Fruit fly (Drosophila melanogaster) whole organism, prepupa: ENCODE measurements around the gene CG34290.

ENCODE experiments used
- CG10631 ChIP-seq: fragments of 200-800 bp; sonication (Bioruptor generic); optimal IDR thresholded peaks from 2 replicates; lab custom pipeline; 2016; ENCODE audit warnings: missing biosample characterization, missing genetic modification characterization
- CG11294 ChIP-seq: fragments of 200-800 bp; sonication (Bioruptor generic); IDR thresholded peaks from 2 replicates; pipeline ENCODE4 v1.3.6; 2022; ENCODE audit warnings: missing biosample characterization, missing genetic modification characterization
- CG11762 ChIP-seq: fragments of 200-800 bp; sonication (Bioruptor generic); optimal IDR thresholded peaks from 3 replicates; lab custom pipeline; 2016; ENCODE audit warnings: missing biosample characterization, missing genetic modification characterization; ENCODE audit not compliant: insufficient read depth
- CG15336 ChIP-seq: fragments of 200-800 bp; sonication (Bioruptor generic); IDR thresholded peaks from 2 replicates; pipeline ENCODE4 v1.3.6; 2022; ENCODE audit warnings: missing biosample characterization, missing genetic modification characterization
- CG16779 ChIP-seq: fragments of 200-800 bp; sonication (Bioruptor generic); optimal IDR thresholded peaks from 3 replicates; lab custom pipeline; 2017; ENCODE audit warnings: missing biosample characterization, mild to moderate bottlenecking, missing genetic modification characterization
- CG3032 ChIP-seq: fragments of 200-800 bp; optimal IDR thresholded peaks from 2 replicates; lab custom pipeline; 2019; ENCODE audit warnings: missing biosample characterization, mild to moderate bottlenecking, missing genetic modification characterization, moderate library complexity
- CG31627 ChIP-seq: fragments of 200-800 bp; sonication (Bioruptor generic); optimal IDR thresholded peaks from 3 replicates; lab custom pipeline; 2016; ENCODE audit warnings: missing biosample characterization, missing genetic modification characterization
- CG32006 ChIP-seq: fragments of 200-800 bp; sonication (Bioruptor generic); optimal IDR thresholded peaks from 3 replicates; lab custom pipeline; 2017; ENCODE audit warnings: missing biosample characterization, mild to moderate bottlenecking, missing genetic modification characterization
- CG34406 ChIP-seq: fragments of 200-800 bp; sonication (Bioruptor generic); optimal IDR thresholded peaks from 3 replicates; lab custom pipeline; 2016; ENCODE audit warnings: missing biosample characterization, missing genetic modification characterization
- CG3919 ChIP-seq: fragments of 200-800 bp; sonication (Bioruptor generic); optimal IDR thresholded peaks from 3 replicates; lab custom pipeline; 2016; ENCODE audit warnings: missing biosample characterization, missing genetic modification characterization
- CG4318 ChIP-seq: fragments of 200-800 bp; sonication (Bioruptor generic); optimal IDR thresholded peaks from 3 replicates; lab custom pipeline; 2017; ENCODE audit warnings: missing biosample characterization, mild to moderate bottlenecking, missing genetic modification characterization
- CG6163 ChIP-seq: fragments of 200-800 bp; sonication (Bioruptor generic); IDR thresholded peaks from 3 replicates; pipeline ENCODE4 v1.3.6; 2022; ENCODE audit warnings: missing biosample characterization, missing genetic modification characterization
- CG6792 ChIP-seq: fragments of 200-800 bp; sonication (Bioruptor generic); optimal IDR thresholded peaks from 3 replicates; lab custom pipeline; 2016; ENCODE audit warnings: missing biosample characterization, missing genetic modification characterization
- CG6808 ChIP-seq: fragments of 200-800 bp; sonication (Bioruptor generic); optimal IDR thresholded peaks from 3 replicates; lab custom pipeline; 2017; ENCODE audit warnings: missing biosample characterization, missing genetic modification characterization, mild to moderate bottlenecking, moderate library complexity, missing genetic modification reagents
- CG6854 ChIP-seq: fragments of 200-800 bp; sonication (Bioruptor generic); optimal IDR thresholded peaks from 2 replicates; lab custom pipeline; 2017; ENCODE audit warnings: missing biosample characterization, mild to moderate bottlenecking, missing genetic modification characterization
- CG7368 ChIP-seq: fragments of 200-800 bp; sonication (Bioruptor generic); optimal IDR thresholded peaks from 3 replicates; lab custom pipeline; 2016; ENCODE audit warnings: missing biosample characterization, missing genetic modification characterization
- CG8319 ChIP-seq: fragments of 200-800 bp; sonication (Bioruptor generic); optimal IDR thresholded peaks from 3 replicates; lab custom pipeline; 2016; ENCODE audit warnings: missing biosample characterization, missing genetic modification characterization
- CG8632 ChIP-seq: fragments of 200-800 bp; sonication (Bioruptor generic); optimal IDR thresholded peaks from 3 replicates; lab custom pipeline; 2016; ENCODE audit warnings: missing biosample characterization, missing genetic modification characterization
- Eip75B ChIP-seq: fragments of 200-800 bp; sonication (Bioruptor generic); optimal IDR thresholded peaks from 3 replicates; lab custom pipeline; 2016; ENCODE audit warnings: missing biosample characterization, missing genetic modification characterization
- Eip78C ChIP-seq: fragments of 200-800 bp; sonication (Bioruptor generic); peaks from one replicate; lab custom pipeline; 2016; ENCODE audit warnings: missing biosample characterization, missing genetic modification characterization
- Ets21C ChIP-seq: fragments of 200-800 bp; sonication (Bioruptor generic); optimal IDR thresholded peaks from 3 replicates; lab custom pipeline; 2016; ENCODE audit warnings: missing biosample characterization, missing genetic modification characterization
- Ets96B ChIP-seq: fragments of 200-800 bp; optimal IDR thresholded peaks from 2 replicates; lab custom pipeline; 2019; ENCODE audit warnings: missing biosample characterization, mild to moderate bottlenecking, missing genetic modification characterization, moderate library complexity
- Gug ChIP-seq: fragments of 200-800 bp; sonication (Bioruptor generic); IDR thresholded peaks from 2 replicates; pipeline ENCODE4 v1.3.6; 2022; ENCODE audit warnings: missing biosample characterization, missing genetic modification characterization
- Hr38 ChIP-seq: sonication (Bioruptor generic); optimal IDR thresholded peaks from 2 replicates; lab custom pipeline; 2016; ENCODE audit warnings: missing biosample characterization, missing genetic modification characterization
- Hr4 ChIP-seq: fragments of 200-800 bp; sonication (Bioruptor generic); optimal IDR thresholded peaks from 3 replicates; lab custom pipeline; 2016; ENCODE audit warnings: missing biosample characterization, missing genetic modification characterization
- Lpt ChIP-seq: fragments of 200-800 bp; sonication (Bioruptor generic); optimal IDR thresholded peaks from 3 replicates; lab custom pipeline; 2016; ENCODE audit warnings: missing biosample characterization, missing genetic modification characterization
- Met ChIP-seq: fragments of 200-800 bp; sonication (Bioruptor generic); optimal IDR thresholded peaks from 3 replicates; lab custom pipeline; 2016; ENCODE audit warnings: missing biosample characterization, missing genetic modification characterization
- Smox ChIP-seq: fragments of 200-800 bp; sonication (Bioruptor generic); optimal IDR thresholded peaks from 3 replicates; lab custom pipeline; 2016; ENCODE audit warnings: missing biosample characterization, missing genetic modification characterization
- Sox15 ChIP-seq: fragments of 200-800 bp; sonication (Bioruptor generic); optimal IDR thresholded peaks from 3 replicates; lab custom pipeline; 2016; ENCODE audit warnings: missing biosample characterization, missing genetic modification characterization
- achi ChIP-seq: fragments of 200-800 bp; sonication (Bioruptor generic); optimal IDR thresholded peaks from 3 replicates; lab custom pipeline; 2016; ENCODE audit warnings: missing biosample characterization, missing genetic modification characterization
- acj6 ChIP-seq: fragments of 200-800 bp; sonication (Bioruptor generic); optimal IDR thresholded peaks from 3 replicates; lab custom pipeline; 2016; ENCODE audit warnings: missing biosample characterization, missing genetic modification characterization
- cyc ChIP-seq: fragments of 200-800 bp; sonication (Bioruptor generic); optimal IDR thresholded peaks from 3 replicates; lab custom pipeline; 2016; ENCODE audit warnings: missing biosample characterization, missing genetic modification characterization
- dac ChIP-seq: fragments of 200-800 bp; sonication (Bioruptor generic); optimal IDR thresholded peaks from 2 replicates; lab custom pipeline; 2017; ENCODE audit warnings: missing biosample characterization, mild to moderate bottlenecking, missing genetic modification characterization
- eg ChIP-seq: fragments of 200-800 bp; sonication (Bioruptor generic); IDR thresholded peaks from 3 replicates; pipeline ENCODE4 v1.3.6; 2022; ENCODE audit warnings: missing biosample characterization, missing genetic modification characterization
- esn ChIP-seq: fragments of 200-800 bp; sonication (Bioruptor generic); optimal IDR thresholded peaks from 2 replicates; lab custom pipeline; 2016; ENCODE audit warnings: missing biosample characterization, mild to moderate bottlenecking, missing genetic modification characterization, moderate library complexity
- fkh ChIP-seq: fragments of 200-800 bp; sonication (Bioruptor generic); optimal IDR thresholded peaks from 3 replicates; lab custom pipeline; 2017; ENCODE audit warnings: missing biosample characterization, mild to moderate bottlenecking, missing genetic modification characterization, moderate library complexity
- lz ChIP-seq: fragments of 200-800 bp; sonication (Bioruptor generic); optimal IDR thresholded peaks from 3 replicates; lab custom pipeline; 2016; ENCODE audit warnings: missing biosample characterization, missing genetic modification characterization
- net ChIP-seq: fragments of 200-800 bp; sonication (Bioruptor generic); optimal IDR thresholded peaks from 3 replicates; lab custom pipeline; 2016; ENCODE audit warnings: missing biosample characterization, missing genetic modification characterization
- pdm3 ChIP-seq: fragments of 200-800 bp; sonication (Bioruptor generic); optimal IDR thresholded peaks from 3 replicates; lab custom pipeline; 2016; ENCODE audit warnings: missing biosample characterization, missing genetic modification characterization
- salr ChIP-seq, 2 experiments: fragments of 200-800 bp; sonication (Bioruptor generic); optimal IDR thresholded peaks; 3 replicates each; lab custom pipeline; 2016 to 2018; ENCODE audit warnings: missing biosample characterization in 2 of 2, missing genetic modification characterization in 2 of 2, mild to moderate bottlenecking in 1 of 2
- spab ChIP-seq: fragments of 200-800 bp; sonication (Bioruptor generic); optimal IDR thresholded peaks from 2 replicates; lab custom pipeline; 2017; ENCODE audit warnings: missing biosample characterization, mild to moderate bottlenecking, missing genetic modification characterization, missing genetic modification reagents
- ss ChIP-seq, 2 experiments: fragments of 200-800 bp; sonication (Bioruptor generic); optimal IDR thresholded peaks; 2 replicates in 1 of 2; 3 replicates in 1 of 2; lab custom pipeline; 2017 to 2018; ENCODE audit warnings: mild to moderate bottlenecking in 2 of 2, missing biosample characterization in 2 of 2, missing genetic modification characterization in 2 of 2, moderate library complexity in 1 of 2
- svp ChIP-seq: fragments of 200-800 bp; sonication (Bioruptor generic); peaks from one replicate; lab custom pipeline; 2016; ENCODE audit warnings: missing biosample characterization, missing genetic modification characterization

CG34290 gene

DNA sequence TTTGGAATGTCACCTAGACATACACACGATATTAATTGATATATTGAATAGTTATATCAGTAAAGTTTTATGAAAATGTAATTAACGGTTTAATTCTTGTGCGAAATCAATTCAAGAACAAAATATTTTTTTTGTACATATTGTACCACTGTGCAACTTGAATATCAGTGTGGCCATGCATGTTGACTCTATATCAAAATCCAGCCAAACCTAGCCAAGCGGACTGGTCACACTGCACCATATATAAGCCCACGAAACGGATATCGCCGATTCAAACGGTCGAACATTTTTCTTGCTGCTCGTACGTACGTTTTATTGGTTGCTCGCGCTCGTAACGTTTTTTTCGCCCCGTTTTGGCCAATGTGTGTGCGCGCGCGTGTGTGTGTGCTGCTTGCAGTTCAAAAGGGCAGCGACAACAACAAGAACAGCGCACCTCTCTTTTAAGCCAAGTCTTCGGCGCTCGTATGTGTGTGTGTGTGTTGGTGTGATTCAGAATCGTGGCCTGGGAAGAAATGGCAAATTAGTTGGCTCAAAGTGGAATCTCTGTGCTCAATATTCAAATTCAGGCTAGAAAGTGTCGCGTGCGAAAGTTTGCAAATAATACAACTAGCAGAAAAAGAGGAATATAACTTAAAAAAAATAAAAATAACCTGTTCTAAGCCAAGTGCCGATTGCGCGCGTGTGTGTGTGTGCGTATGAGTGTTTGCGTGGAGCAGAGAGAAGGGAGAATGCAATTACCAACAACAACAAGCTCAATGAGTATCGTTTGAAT, 5.4 kb upstream of the CG34290 start, which contains the start of gene crb (continued):
- TF ChIP-seq Met, result peak; percentile 55
- peak; percentile 25 for TF ChIP-seq CG6792 (GFP tag; lab: Kevin White, UChicago)
- TF ChIP-seq acj6 (GFP tag; lab: Kevin White, UChicago), result peak; percentile 41
- peak; percentile 7 for TF ChIP-seq CG11762 (GFP tag; lab: Kevin White, UChicago)
- peak; percentile 45 for TF ChIP-seq fkh (GFP tag; lab: Kevin White, UChicago)
- peak; percentile 16 for TF ChIP-seq Ets96B (tag; lab: Kevin White, UChicago)
- no peak for TF ChIP-seq CG7368
- TF ChIP-seq CG16779, result peak; percentile 61
- TF ChIP-seq Sox15 (GFP tag; lab: Kevin White, UChicago), result no peak
- no peak for TF ChIP-seq spab (GFP tag; lab: Kevin White, UChicago)
- no peak for TF ChIP-seq Smox (GFP tag; lab: Kevin White, UChicago)
- no peak for TF ChIP-seq CG4318
- TF ChIP-seq CG8632 (GFP tag; lab: Kevin White, UChicago), result peak; percentile 1
- TF ChIP-seq Eip75B (GFP tag; lab: Kevin White, UChicago), result peak; percentile 56
- peak; percentile 38 for TF ChIP-seq Ets21C (GFP tag; lab: Kevin White, UChicago)
- no peak for TF ChIP-seq Lpt (GFP tag; lab: Kevin White, UChicago)
- peak; percentile 37; the same call in 1 of the 3 replicates for TF ChIP-seq CG6163 (GFP tag; lab: Robert Waterston, UW)
- no peak for TF ChIP-seq CG11294 (GFP tag; lab: Robert Waterston, UW)
- no peak for TF ChIP-seq Gug (GFP tag; lab: Robert Waterston, UW)
- peak; percentile 68 for TF ChIP-seq esn
- TF ChIP-seq ss (GFP tag; optimal IDR thresholded peaks at IDR 0.05; lab: Kevin White, UChicago), result peak; percentile 21 to 43
- TF ChIP-seq dac (GFP tag; lab: Kevin White, UChicago), result no peak
- peak; percentile 33 for TF ChIP-seq CG34406
- peak; percentile 40 for TF ChIP-seq cyc (GFP tag; lab: Kevin White, UChicago)
- TF ChIP-seq CG10631, result peak; percentile 29
- no peak for TF ChIP-seq CG8319 (GFP tag; lab: Kevin White, UChicago)
- TF ChIP-seq CG3032, result peak; percentile 44
- TF ChIP-seq svp (GFP tag; lab: Kevin White, UChicago), result peak; percentile 93
- TF ChIP-seq Hr38 (GFP tag; lab: Kevin White, UChicago), result no peak
- peak; percentile 67 for TF ChIP-seq lz
- TF ChIP-seq eg, result peak; percentile 50; the same call in 1 of the 3 replicates
- TF ChIP-seq Eip78C (GFP tag; lab: Kevin White, UChicago), result peak; percentile 79
- TF ChIP-seq Hr4 (GFP tag; lab: Kevin White, UChicago), result peak; percentile 50
- TF ChIP-seq achi, result peak; percentile 27
- peak; percentile 52 for TF ChIP-seq CG3919 (GFP tag; lab: Kevin White, UChicago)
- TF ChIP-seq CG15336 (GFP tag; lab: Robert Waterston, UW), result no peak
- no peak for TF ChIP-seq CG6808 (GFP tag; lab: Kevin White, UChicago)
- peak; percentile 27 for TF ChIP-seq CG32006 (GFP tag; lab: Kevin White, UChicago)
- TF ChIP-seq, all 60 proteins: peak for 38

DNA sequence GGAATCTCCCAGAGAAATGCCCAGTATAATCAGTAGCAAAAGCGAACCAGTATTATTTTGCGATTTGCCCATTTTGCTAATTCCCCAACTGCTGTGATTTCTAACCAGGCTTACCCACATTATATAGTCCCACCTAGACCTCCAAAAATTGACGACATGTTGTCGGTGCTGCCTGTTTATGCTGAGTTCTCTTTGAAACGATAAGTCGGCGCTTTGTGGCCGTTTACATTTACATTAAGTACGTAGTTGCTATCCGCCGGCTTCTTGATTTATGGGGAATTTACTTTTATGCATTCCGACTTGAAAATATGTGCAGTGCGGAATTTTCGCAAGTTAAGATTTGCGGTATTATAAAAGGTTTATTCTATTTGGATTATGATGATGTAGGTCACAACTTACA, 4.7 kb upstream of the CG34290 start, which contains the start of gene CG5715:
Gene CG5715, minus strand, starts transcription at position 101 of the 400 bp plus-strand sequence.
- TF ChIP-seq CG16779 (no peak), Eip78C (GFP tag; lab: Kevin White, UChicago) (no peak), salr (GFP tag; optimal IDR thresholded peaks at IDR 0.05; lab: Kevin White, UChicago) (no peak), CG3919 (GFP tag; lab: Kevin White, UChicago) (no peak), acj6 (GFP tag; lab: Kevin White, UChicago) (no peak), Gug (GFP tag; lab: Robert Waterston, UW) (no peak), ss (GFP tag; optimal IDR thresholded peaks at IDR 0.05; lab: Kevin White, UChicago) (no peak), CG32006 (GFP tag; lab: Kevin White, UChicago) (no peak), CG6854 (no peak), CG15336 (GFP tag; lab: Robert Waterston, UW) (no peak), pdm3 (GFP tag; lab: Kevin White, UChicago) (no peak), CG34406 (no peak), CG8319 (GFP tag; lab: Kevin White, UChicago) (no peak), CG31627 (GFP tag; lab: Kevin White, UChicago) (no peak), net (GFP tag; lab: Kevin White, UChicago) (no peak), Hr4 (GFP tag; lab: Kevin White, UChicago) (no peak)
